Worm (Caenorhabditis elegans) whole organism, L1 larva: ENCODE data around the gene his-8.

ENCODE experiments used
- C34B4.2 ChIP-seq: sonication (generic microtip); optimal IDR thresholded peaks from 2 replicates; lab custom pipeline; 2017; ENCODE audit warnings: mild to moderate bottlenecking, missing genetic modification characterization, missing compliant biosample characterization
- aly-2 ChIP-seq: fragments of 150-350 bp; optimal IDR thresholded peaks from 2 replicates; lab custom pipeline; 2014; ENCODE audit warnings: missing biosample characterization, missing genetic modification characterization
- ceh-88 ChIP-seq: fragments of 200-800 bp; sonication (Bioruptor generic); IDR thresholded peaks from 2 replicates; pipeline ENCODE4 v1.3.6; 2022; ENCODE audit warnings: missing genetic modification characterization, missing compliant biosample characterization
- fkh-10 ChIP-seq: sonication (generic microtip); optimal IDR thresholded peaks from 2 replicates; lab custom pipeline; 2017; ENCODE audit warnings: missing biosample characterization, missing genetic modification reagents, missing genetic modification characterization
- mep-1 ChIP-seq: fragments of 150-350 bp; optimal IDR thresholded peaks from 2 replicates; lab custom pipeline; 2014; ENCODE audit warnings: missing biosample characterization, missing genetic modification characterization
- pqm-1 ChIP-seq: sonication (generic microtip); optimal IDR thresholded peaks from 3 replicates; lab custom pipeline; 2017; ENCODE audit warnings: missing biosample characterization, missing genetic modification characterization
- skn-1 ChIP-seq: fragments of 150-350 bp; optimal IDR thresholded peaks from 2 replicates; lab custom pipeline; 2014; ENCODE audit warnings: missing biosample characterization, missing genetic modification characterization
- tlp-1 ChIP-seq: fragments of 150-350 bp; optimal IDR thresholded peaks from 2 replicates; lab custom pipeline; 2014; ENCODE audit warnings: missing biosample characterization, missing genetic modification characterization
- unc-130 ChIP-seq: fragments of 150-350 bp; optimal IDR thresholded peaks from 2 replicates; lab custom pipeline; 2017; ENCODE audit warnings: missing biosample characterization, missing genetic modification characterization, inconsistent platforms
- unc-62 ChIP-seq: fragments of 150-350 bp; optimal IDR thresholded peaks from 2 replicates; lab custom pipeline; 2014; ENCODE audit warnings: missing biosample characterization, missing genetic modification reagents, missing genetic modification characterization
- ztf-11 ChIP-seq, 2 experiments: sonication (generic microtip); optimal IDR thresholded peaks; 2 replicates each; lab custom pipeline; 2016 to 2017; ENCODE audit warnings: missing genetic modification characterization in 2 of 2, missing biosample characterization in 1 of 2, missing compliant biosample characterization in 1 of 2

DNA sequence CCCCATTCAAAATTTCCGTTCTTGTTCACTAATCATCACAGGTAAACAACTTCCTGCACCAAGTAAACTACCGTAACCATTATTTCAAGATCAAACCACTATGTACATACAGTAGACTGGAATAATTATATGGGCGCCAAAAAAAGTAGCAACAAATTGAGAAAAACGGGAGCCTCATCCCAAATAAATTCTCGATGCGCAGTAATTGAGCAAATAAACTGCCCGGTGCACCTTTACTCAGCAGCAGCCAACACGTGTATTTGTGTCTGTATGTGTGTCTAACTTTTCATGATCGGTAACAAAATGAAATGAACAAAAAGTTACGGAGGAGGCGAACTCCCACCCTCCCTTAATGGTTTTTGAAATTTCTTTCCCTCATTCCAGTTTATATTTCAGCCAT, 3.7 kb downstream of the his-8 start, which contains the start of gene otpl-5:
- TF ChIP-seq C34B4.2 (no peak), unc-62 (GFP tag; lab: Kevin White, UChicago) (no peak), aly-2 (no peak), tlp-1 (tag; lab: Kevin White, UChicago) (no peak), fkh-10 (GFP tag; lab: Kevin White, UChicago) (no peak), ztf-11 (tag; optimal IDR thresholded peaks at IDR 0.05; lab: Kevin White, UChicago) (no peak), skn-1 (tag; lab: Kevin White, UChicago) (no peak), pqm-1 (tag; lab: Kevin White, UChicago) (no peak), mep-1 (tag; lab: Kevin White, UChicago) (no peak), unc-130 (no peak), ceh-88 (GFP tag; lab: Robert Waterston, UW) (no peak)
